Fruit fly (Drosophila melanogaster) whole organism, wandering third instar larva: ENCODE measurements around the gene CG9512.

Source experiments
- Abd-B ChIP-seq: fragments of >200 bp; optimal IDR thresholded peaks from 2 replicates; lab custom pipeline; 2017; ENCODE audit warnings: missing biosample characterization, missing genetic modification characterization
- GATAd ChIP-seq: sonication (Bioruptor generic); optimal IDR thresholded peaks from 2 replicates; lab custom pipeline; 2016; ENCODE audit warnings: missing biosample characterization, missing genetic modification characterization
- Hnf4 ChIP-seq: fragments of 200-800 bp; sonication (Bioruptor generic); optimal IDR thresholded peaks from 2 replicates; lab custom pipeline; 2016; ENCODE audit warnings: missing biosample characterization, mild to moderate bottlenecking, missing genetic modification characterization
- Myc ChIP-seq: fragments of >200 bp; optimal IDR thresholded peaks from 2 replicates; lab custom pipeline; 2017
- br ChIP-seq: fragments of 200-800 bp; sonication (Bioruptor generic); optimal IDR thresholded peaks from 2 replicates; lab custom pipeline; 2016; ENCODE audit warnings: missing biosample characterization, missing genetic modification characterization
- dl ChIP-seq, 2 experiments: fragments of 175-275, 200-275 bp in 1 of 2; fragments of 200-275 bp in 1 of 2; sonication (Bioruptor generic); optimal IDR thresholded peaks; lab custom pipeline; 2018; ENCODE audit warnings: mild to moderate bottlenecking in 2 of 2, missing biosample characterization in 2 of 2, missing genetic modification characterization in 2 of 2, moderate library complexity in 2 of 2; ENCODE audit not compliant: partially characterized antibody in 2 of 2, insufficient read depth in 1 of 2
- dmrt93B ChIP-seq: fragments of 200-800 bp; sonication (Bioruptor generic); optimal IDR thresholded peaks from 2 replicates; lab custom pipeline; 2018; ENCODE audit warnings: missing biosample characterization, mild to moderate bottlenecking, missing genetic modification characterization
- foxo ChIP-seq, 2 experiments: fragments of 200-800 bp; sonication (Bioruptor generic); optimal IDR thresholded peaks; 2 replicates in 1 of 2; 3 replicates in 1 of 2; lab custom pipeline; 2016 to 2017; ENCODE audit warnings: missing biosample characterization in 2 of 2, missing genetic modification characterization in 2 of 2
- h ChIP-seq: fragments of 200-800 bp; sonication (Bioruptor generic); optimal IDR thresholded peaks from 3 replicates; lab custom pipeline; 2016; ENCODE audit warnings: missing biosample characterization, mild to moderate bottlenecking, missing genetic modification characterization
- jim ChIP-seq: fragments of 175-275, 200-325 bp; sonication (Bioruptor generic); optimal IDR thresholded peaks from 2 replicates; lab custom pipeline; 2016; ENCODE audit warnings: missing biosample characterization, mild to moderate bottlenecking, missing genetic modification characterization
- lola ChIP-seq: fragments of >200 bp; optimal IDR thresholded peaks from 2 replicates; lab custom pipeline; 2017; ENCODE audit warnings: missing biosample characterization, missing genetic modification characterization
- psq ChIP-seq: fragments of 200-800 bp; sonication (Bioruptor generic); optimal IDR thresholded peaks from 3 replicates; lab custom pipeline; 2017; ENCODE audit warnings: missing biosample characterization, mild to moderate bottlenecking, missing genetic modification characterization, moderate library complexity
- sage ChIP-seq: fragments of 200-800 bp; sonication (Bioruptor generic); optimal IDR thresholded peaks from 2 replicates; lab custom pipeline; 2016; ENCODE audit warnings: missing biosample characterization, mild to moderate bottlenecking, missing genetic modification characterization

dm6 chrX:14897592-14897991 is 7.8 kb downstream of the CG9512 start:
- TF ChIP-seq foxo (GFP tag; optimal IDR thresholded peaks at IDR 0.05; lab: Kevin White, UChicago) (no peak), dmrt93B (GFP tag; lab: Kevin White, UChicago) (peak; percentile 13), GATAd (GFP tag; lab: Kevin White, UChicago) (no peak), psq (GFP tag; lab: Kevin White, UChicago) (peak; percentile 1), h (GFP tag; lab: Kevin White, UChicago) (peak; percentile 16), lola (GFP tag; lab: Kevin White, UChicago) (no peak), Abd-B (no peak), br (GFP tag; lab: Kevin White, UChicago) (no peak), jim (GFP tag; lab: Kevin White, UChicago) (no peak), sage (GFP tag; lab: Kevin White, UChicago) (no peak), Myc (lab: Kevin White, UChicago) (no peak), dl (GFP tag; optimal IDR thresholded peaks at IDR 0.05; lab: Kevin White, UChicago; ENCODE audit: insufficient read depth in 1 of 2, partially characterized antibody in 2 of 2) (no peak), Hnf4 (GFP tag; lab: Kevin White, UChicago) (no peak)
